Worm (Caenorhabditis elegans): ENCODE measurements around the gene npl-4.2.
A peak's percentile ranks its signal among the peaks of the same experiment; 100 is the strongest.
"Not testable (repeated sequence)": the region's sequence is repeated elsewhere in the genome, so short reads cannot be mapped to it uniquely, and the experiment has no call there.

The npl-4.2 gene

DNA sequence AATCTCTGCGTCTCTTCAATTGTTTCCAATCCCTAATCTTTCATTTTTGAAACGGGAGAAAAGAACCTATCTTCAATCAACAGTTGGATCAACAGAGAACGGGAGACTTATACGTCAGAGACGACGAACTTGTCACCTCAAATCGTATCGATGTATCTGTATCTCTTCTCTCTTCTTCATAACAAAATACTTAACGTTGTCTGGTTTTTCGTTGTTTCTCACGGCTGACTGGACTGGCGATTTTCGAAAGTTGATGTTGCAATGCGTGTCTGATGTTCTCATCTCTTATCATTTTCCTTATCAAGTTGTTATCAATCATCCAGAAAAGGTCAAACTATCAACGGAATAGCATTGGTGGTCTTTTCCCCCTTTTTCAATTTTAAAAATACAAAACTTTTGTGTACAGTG, 17.1 kb upstream of the npl-4.2 start:
- peak; percentile 84 for TF ChIP-seq elt-3 (tag; optimal IDR thresholded peaks at IDR 0.05)
- peak; percentile 57 for TF ChIP-seq unc-62 (GFP tag; optimal IDR thresholded peaks at IDR 0.05)
- no peak for TF ChIP-seq flh-1 (GFP tag; optimal IDR thresholded peaks at IDR 0.05)

DNA sequence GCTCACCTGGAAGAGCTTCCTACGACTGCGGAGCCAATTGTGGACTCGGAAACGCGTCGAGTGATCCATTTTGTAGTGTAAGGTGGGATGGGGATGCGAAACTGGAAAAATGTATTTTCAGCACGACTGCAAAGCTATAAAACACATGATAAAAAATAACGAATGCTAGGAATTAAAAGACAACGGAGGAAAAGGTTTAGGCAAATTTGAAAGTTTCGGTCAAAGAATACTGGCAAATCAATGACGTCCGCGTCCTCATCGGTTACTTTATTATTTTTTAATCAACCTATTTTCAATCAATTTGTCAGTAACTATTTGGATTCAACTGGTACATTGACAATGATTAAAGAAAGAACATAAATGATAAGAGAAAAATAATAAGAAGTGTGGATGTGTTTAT, 14.9 kb upstream of the npl-4.2 start, which contains the start of gene C17G10.7:
TSS of gene C17G10.7 (minus strand) at position 101 of the 400 bp plus-strand sequence.
- TF ChIP-seq unc-120 (tag; optimal IDR thresholded peaks at IDR 0.05; ENCODE audit: poor library complexity, severe bottlenecking): no peak
- no peak for TF ChIP-seq elt-3 (tag; optimal IDR thresholded peaks at IDR 0.05)
- TF ChIP-seq lin-13 (tag; optimal IDR thresholded peaks at IDR 0.05): no peak
- no peak for TF ChIP-seq blmp-1 (tag; optimal IDR thresholded peaks at IDR 0.05)
- no peak for TF ChIP-seq drap-1 (GFP tag; optimal IDR thresholded peaks at IDR 0.05)
- TF ChIP-seq lin-32 (GFP tag; optimal IDR thresholded peaks at IDR 0.05): no peak
- TF ChIP-seq mab-5 (tag; optimal IDR thresholded peaks at IDR 0.05): no peak
- no peak for TF ChIP-seq cnd-1 (tag; optimal IDR thresholded peaks at IDR 0.05)
- no peak for TF ChIP-seq ztf-11 (tag; optimal IDR thresholded peaks at IDR 0.05)
- TF ChIP-seq snpc-4 (tag; optimal IDR thresholded peaks at IDR 0.05): no peak

DNA sequence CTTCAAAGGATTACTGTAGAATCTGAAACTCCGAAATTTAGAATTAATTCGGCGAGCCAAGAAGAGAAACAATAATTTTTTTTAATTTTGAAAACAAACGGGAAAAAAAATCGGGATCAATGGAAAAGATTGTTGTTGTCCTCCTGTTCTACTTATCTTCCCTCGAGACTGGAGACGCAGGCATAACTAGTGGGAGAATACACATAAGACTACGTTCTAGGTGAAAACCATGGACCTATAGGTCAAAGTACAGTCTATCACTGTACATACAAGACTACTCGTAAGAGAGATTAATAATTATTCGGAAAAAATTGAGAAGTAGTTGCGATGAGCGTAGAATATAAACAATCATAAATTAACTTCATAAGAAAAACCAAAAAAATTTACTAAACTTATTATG, 3.4 kb upstream of the npl-4.2 start, which contains the start of gene dhs-6:
TSS of gene dhs-6 (minus strand) at position 22 of the 400 bp plus-strand sequence.
- TF ChIP-seq unc-120 (tag; optimal IDR thresholded peaks at IDR 0.05; ENCODE audit: poor library complexity, severe bottlenecking) (no peak), flh-1 (GFP tag; optimal IDR thresholded peaks at IDR 0.05) (no peak), unc-39 (tag; optimal IDR thresholded peaks at IDR 0.05) (no peak), sptf-1 (tag; optimal IDR thresholded peaks at IDR 0.05) (no peak), ceh-83 (GFP tag; optimal IDR thresholded peaks at IDR 0.05) (no peak), mls-2 (tag; optimal IDR thresholded peaks at IDR 0.05) (no peak), ham-2 (GFP tag; optimal IDR thresholded peaks at IDR 0.05) (no peak)

DNA sequence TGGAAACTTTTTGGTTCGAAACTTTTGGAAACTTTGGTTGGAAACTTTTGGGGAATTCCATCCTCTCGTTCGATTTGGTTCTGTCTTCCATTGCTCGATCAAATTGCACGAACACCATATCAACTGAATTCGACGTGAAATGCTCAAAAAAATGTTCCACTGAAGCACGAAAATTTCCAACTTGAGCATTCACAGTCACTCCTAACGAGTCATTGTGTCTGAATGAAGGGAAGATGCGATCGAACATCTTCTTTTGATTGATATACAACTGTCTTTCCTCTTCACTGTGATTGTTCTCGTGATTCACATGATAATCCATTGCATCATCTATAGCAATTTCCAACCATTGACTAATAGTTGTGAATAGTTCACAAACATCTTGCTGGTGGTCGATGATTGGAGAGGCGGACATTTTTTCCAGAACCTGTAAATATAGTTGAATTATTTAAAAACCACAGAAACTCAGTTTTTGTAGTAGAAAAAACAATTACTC, 5.7 kb downstream of the npl-4.2 start, which contains the start of gene F59E12.15:
TSS of gene F59E12.15 (minus strand) at position 51 of the 493 bp plus-strand sequence.
- TF ChIP-seq M03D4.4 (tag; optimal IDR thresholded peaks at IDR 0.05): no peak
- TF ChIP-seq mls-2 (tag; optimal IDR thresholded peaks at IDR 0.05): no peak
- TF ChIP-seq elt-3 (tag; optimal IDR thresholded peaks at IDR 0.05): no peak
- TF ChIP-seq ces-1 (GFP tag; optimal IDR thresholded peaks at IDR 0.05): no peak
- TF ChIP-seq elt-1 (tag; optimal IDR thresholded peaks at IDR 0.05; ENCODE audit: borderline replicate concordance, insufficient read depth): no peak
- TF ChIP-seq unc-62 (GFP tag; optimal IDR thresholded peaks at IDR 0.05): no peak
- TF ChIP-seq cnd-1 (tag; optimal IDR thresholded peaks at IDR 0.05): no peak
- TF ChIP-seq zip-8 (tag; optimal IDR thresholded peaks at IDR 0.05): no peak
- TF ChIP-seq ham-2 (GFP tag; optimal IDR thresholded peaks at IDR 0.05): no peak
- TF ChIP-seq pha-4 (tag; optimal IDR thresholded peaks at IDR 0.05): no peak
- no peak for TF ChIP-seq nhr-12 (tag; optimal IDR thresholded peaks at IDR 0.05)

DNA sequence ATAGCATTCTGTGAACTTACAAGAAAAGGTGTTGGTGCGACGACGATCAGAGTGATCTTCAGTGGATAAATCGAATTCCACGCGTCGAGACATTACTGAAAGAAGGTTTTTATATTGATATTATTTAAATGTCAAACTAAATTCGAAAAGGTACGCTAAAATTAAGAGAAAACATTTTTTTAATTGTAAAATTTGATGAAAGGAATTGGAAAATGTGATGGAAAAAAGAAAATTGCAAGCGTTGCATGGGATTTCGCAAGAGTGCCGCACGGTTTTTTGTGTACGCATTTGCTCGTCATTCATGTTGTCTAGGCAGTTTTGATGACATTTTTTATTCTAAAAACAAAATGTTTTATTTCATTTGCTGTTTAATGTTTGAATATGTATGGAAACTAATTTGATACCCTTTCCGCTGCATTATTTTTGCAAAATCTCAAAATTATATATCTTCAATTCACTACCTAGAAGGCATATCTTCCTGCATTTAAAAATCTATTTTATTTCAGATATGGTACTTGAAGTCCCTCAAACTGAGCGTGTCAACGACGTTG, 8.2 kb downstream of the npl-4.2 start, which contains the start of the genes F59E12.6 and npl-4.1:
TSS of gene F59E12.6 (minus strand) at position 101 of the 551 bp plus-strand sequence.
TSS of gene npl-4.1 (plus strand) at position 501 of the 551 bp plus-strand sequence.
- TF ChIP-seq bed-3 (GFP tag; optimal IDR thresholded peaks at IDR 0.05); ztf-11 (tag; optimal IDR thresholded peaks at IDR 0.05); flh-1 (GFP tag; optimal IDR thresholded peaks at IDR 0.05): not testable (repeated sequence)

DNA sequence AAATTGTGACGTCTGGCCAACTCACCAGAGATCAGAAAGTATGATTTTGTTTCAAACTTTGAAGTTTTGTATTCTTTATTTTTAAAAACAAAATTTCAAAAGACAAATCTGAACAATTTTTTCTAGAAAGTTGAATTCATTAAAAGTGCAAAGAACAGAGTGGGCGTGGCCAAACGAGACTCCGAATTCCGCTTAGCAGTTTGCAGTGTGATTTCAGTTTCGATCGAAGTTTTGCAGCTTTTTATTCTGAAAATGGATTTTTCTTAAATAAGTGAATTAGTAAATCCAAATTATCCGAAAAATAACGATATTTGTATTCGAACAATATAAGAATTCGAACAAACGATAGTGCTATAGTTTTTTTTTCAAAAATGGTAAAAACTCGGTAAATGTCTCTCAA, 10.8 kb downstream of the npl-4.2 start:
- TF ChIP-seq nhr-28 (tag; optimal IDR thresholded peaks at IDR 0.05) (no peak), tbx-8 (GFP tag; optimal IDR thresholded peaks at IDR 0.05) (no peak), ham-2 (GFP tag; optimal IDR thresholded peaks at IDR 0.05) (no peak), zip-8 (tag; optimal IDR thresholded peaks at IDR 0.05) (no peak)

DNA sequence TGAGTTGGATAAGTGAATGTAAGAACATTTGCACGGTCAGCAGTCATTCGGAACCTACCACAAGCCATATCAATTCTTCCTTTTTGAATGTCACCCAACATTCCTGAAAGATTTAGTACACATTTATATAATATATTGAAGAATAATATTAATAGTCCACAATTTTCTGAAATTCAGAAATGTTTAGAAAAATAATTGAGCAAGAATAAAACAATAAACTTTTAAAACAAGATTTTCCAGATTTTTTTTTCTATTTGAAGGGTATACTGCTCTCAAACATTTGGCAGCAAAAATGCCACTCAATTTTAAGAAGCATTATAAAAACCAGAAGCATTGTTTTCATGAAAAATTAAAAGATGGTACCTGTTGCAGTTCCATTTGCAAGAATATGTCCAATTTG, 14.1 kb downstream of the npl-4.2 start, which contains the start of gene F59E12.8:
TSS of gene F59E12.8 (minus strand) at position 101 of the 400 bp plus-strand sequence.
- TF ChIP-seq tbx-8 (GFP tag; optimal IDR thresholded peaks at IDR 0.05): no peak
- no peak for TF ChIP-seq ham-2 (GFP tag; optimal IDR thresholded peaks at IDR 0.05)
- TF ChIP-seq elt-1 (tag; optimal IDR thresholded peaks at IDR 0.05; ENCODE audit: borderline replicate concordance, insufficient read depth): no peak
- TF ChIP-seq ceh-83 (GFP tag; optimal IDR thresholded peaks at IDR 0.05): no peak
- TF ChIP-seq unc-62 (GFP tag; optimal IDR thresholded peaks at IDR 0.05): no peak
- no peak for TF ChIP-seq ztf-11 (tag; optimal IDR thresholded peaks at IDR 0.05)
- no peak for TF ChIP-seq hlh-1 (tag; optimal IDR thresholded peaks at IDR 0.05)
- TF ChIP-seq snpc-4 (tag; optimal IDR thresholded peaks at IDR 0.05): no peak
- TF ChIP-seq nhr-237 (tag; optimal IDR thresholded peaks at IDR 0.05): no peak
- TF ChIP-seq lsy-2 (tag; optimal IDR thresholded peaks at IDR 0.05): no peak
- TF ChIP-seq unc-120 (tag; optimal IDR thresholded peaks at IDR 0.05; ENCODE audit: poor library complexity, severe bottlenecking): no peak
- no peak for TF ChIP-seq lin-13 (tag; optimal IDR thresholded peaks at IDR 0.05)
- TF ChIP-seq sem-2 (GFP tag; optimal IDR thresholded peaks at IDR 0.05): no peak
- no peak for TF ChIP-seq drap-1 (GFP tag; optimal IDR thresholded peaks at IDR 0.05)
